Worm (Caenorhabditis elegans) whole organism, L4 larva: ENCODE measurements around the gene hip-1.

Experiments
- T20F7.1 ChIP-seq: fragments of 200-800 bp; sonication (Bioruptor generic); optimal IDR thresholded peaks from 2 replicates; lab custom pipeline; 2018; ENCODE audit warnings: mild to moderate bottlenecking, missing genetic modification characterization, missing compliant biosample characterization
- T26A8.4 ChIP-seq: fragments of 200-800 bp; sonication (Bioruptor generic); IDR thresholded peaks from 2 replicates; pipeline ENCODE4 v1.3.6; 2022; ENCODE audit warnings: missing genetic modification characterization, missing compliant biosample characterization
- Y105C5A.15 ChIP-seq: fragments of 200-800 bp; sonication (Bioruptor generic); IDR thresholded peaks from 2 replicates; pipeline ENCODE4 v1.3.6; 2022; ENCODE audit warnings: missing genetic modification characterization, missing compliant biosample characterization
- aha-1 ChIP-seq: fragments of 150-350 bp; peaks from one replicate; lab custom pipeline; 2014; ENCODE audit warnings: missing biosample characterization, missing genetic modification characterization
- aly-2 ChIP-seq: sonication (generic microtip); optimal IDR thresholded peaks from 2 replicates; lab custom pipeline; 2018; ENCODE audit warnings: missing biosample characterization, missing genetic modification characterization
- ceh-20 ChIP-seq: fragments of 200-800 bp; sonication (Bioruptor generic); IDR thresholded peaks from 2 replicates; pipeline ENCODE4 v1.3.6; 2022; ENCODE audit warnings: missing genetic modification reagents, missing genetic modification characterization, missing compliant biosample characterization
- ceh-32 ChIP-seq: sonication (generic microtip); optimal IDR thresholded peaks from 2 replicates; lab custom pipeline; 2016; ENCODE audit warnings: mild to moderate bottlenecking, missing genetic modification characterization, missing compliant biosample characterization; ENCODE audit not compliant: poor library complexity
- ceh-62 ChIP-seq: sonication (generic microtip); optimal IDR thresholded peaks from 2 replicates; lab custom pipeline; 2017; ENCODE audit warnings: missing biosample characterization, missing genetic modification characterization
- cey-2 ChIP-seq: sonication (generic microtip); optimal IDR thresholded peaks from 3 replicates; lab custom pipeline; 2017; ENCODE audit warnings: missing genetic modification characterization, mild to moderate bottlenecking, missing compliant biosample characterization, antibody characterized with exemption, borderline replicate concordance; ENCODE audit not compliant: insufficient read depth
- ctbp-1 ChIP-seq: fragments of 200-800 bp; sonication (Bioruptor generic); IDR thresholded peaks from 2 replicates; pipeline ENCODE4 v1.3.6; 2022; ENCODE audit warnings: missing genetic modification reagents, missing genetic modification characterization, missing compliant biosample characterization
- daf-16 ChIP-seq, 3 experiments: sonication (generic microtip); optimal IDR thresholded peaks; 2 replicates each; lab custom pipeline; 2016 to 2017; ENCODE audit warnings: missing genetic modification characterization in 3 of 3, missing genetic modification reagents in 3 of 3, mild to moderate bottlenecking in 2 of 3, missing compliant biosample characterization in 2 of 3, missing biosample characterization in 1 of 3, moderate library complexity in 1 of 3
- dmd-6 ChIP-seq: fragments of 200-800 bp; sonication (Bioruptor generic); IDR thresholded peaks from 2 replicates; pipeline ENCODE4 v1.3.6; 2022; ENCODE audit warnings: missing genetic modification reagents, missing genetic modification characterization, missing compliant biosample characterization
- dmd-8 ChIP-seq: fragments of 200-800 bp; sonication (Bioruptor generic); IDR thresholded peaks from 2 replicates; pipeline ENCODE4 v1.3.6; 2022; ENCODE audit warnings: missing genetic modification characterization, missing compliant biosample characterization
- dpl-1 ChIP-seq: fragments of 150-350 bp; optimal IDR thresholded peaks from 2 replicates; lab custom pipeline; 2014; ENCODE audit warnings: missing biosample characterization, missing genetic modification reagents, missing genetic modification characterization
- duxl-1 ChIP-seq: sonication (generic microtip); optimal IDR thresholded peaks from 2 replicates; lab custom pipeline; 2016; ENCODE audit warnings: mild to moderate bottlenecking, missing genetic modification characterization, moderate library complexity, missing compliant biosample characterization; ENCODE audit not compliant: poor library complexity
- fkh-10 ChIP-seq: fragments of 150-350 bp; optimal IDR thresholded peaks from 2 replicates; lab custom pipeline; 2014; ENCODE audit warnings: missing biosample characterization, missing genetic modification reagents, missing genetic modification characterization
- fos-1 ChIP-seq: fragments of 150-350 bp; optimal IDR thresholded peaks from 2 replicates; lab custom pipeline; 2014; ENCODE audit warnings: missing biosample characterization, missing genetic modification characterization
- lin-1 ChIP-seq: fragments of 200-800 bp; sonication (Bioruptor generic); IDR thresholded peaks from 2 replicates; pipeline ENCODE4 v1.3.6; 2022; ENCODE audit warnings: missing genetic modification reagents, missing genetic modification characterization, missing compliant biosample characterization
- lin-13 ChIP-seq: fragments of 150-350 bp; optimal IDR thresholded peaks from 2 replicates; lab custom pipeline; 2014; ENCODE audit warnings: missing biosample characterization, missing genetic modification reagents, missing genetic modification characterization
- lin-15B ChIP-seq: fragments of 150-350 bp; sonication (generic microtip); optimal IDR thresholded peaks from 3 replicates; lab custom pipeline; 2014; ENCODE audit warnings: missing biosample characterization, missing genetic modification characterization
- lir-3 ChIP-seq: sonication (generic microtip); optimal IDR thresholded peaks from 2 replicates; lab custom pipeline; 2016; ENCODE audit warnings: mild to moderate bottlenecking, missing genetic modification characterization, missing compliant biosample characterization
- lsy-2 ChIP-seq, 2 experiments: fragments of 150-350 bp in 1 of 2; sonication (generic microtip) in 1 of 2; optimal IDR thresholded peaks; 2 replicates each; lab custom pipeline; 2014 to 2017; ENCODE audit warnings: missing biosample characterization in 2 of 2, missing genetic modification characterization in 2 of 2
- mdl-1 ChIP-seq, 2 experiments: fragments of 150-350 bp in 1 of 2; sonication (generic microtip) in 1 of 2; optimal IDR thresholded peaks; 2 replicates each; lab custom pipeline; 2014 to 2017; ENCODE audit warnings: missing biosample characterization in 2 of 2, missing genetic modification characterization in 2 of 2
- mep-1 ChIP-seq: fragments of 150-350 bp; sonication (generic microtip); optimal IDR thresholded peaks from 3 replicates; lab custom pipeline; 2014; ENCODE audit warnings: missing biosample characterization, missing genetic modification characterization
- nhr-25 ChIP-seq: sonication (generic microtip); optimal IDR thresholded peaks from 2 replicates; lab custom pipeline; 2017; ENCODE audit warnings: missing genetic modification characterization, mild to moderate bottlenecking, missing compliant biosample characterization, antibody characterized with exemption, moderate library complexity, borderline replicate concordance; ENCODE audit not compliant: insufficient read depth
- nhr-28 ChIP-seq: fragments of 150-350 bp; optimal IDR thresholded peaks from 2 replicates; lab custom pipeline; 2014; ENCODE audit warnings: missing biosample characterization, missing genetic modification characterization
- nhr-41 ChIP-seq: fragments of 200-800 bp; sonication (Bioruptor generic); IDR thresholded peaks from 2 replicates; pipeline ENCODE4 v1.3.6; 2022; ENCODE audit warnings: missing genetic modification reagents, missing genetic modification characterization, missing compliant biosample characterization
- set-16 ChIP-seq: fragments of 200-800 bp; sonication (Bioruptor generic); IDR thresholded peaks from 2 replicates; pipeline ENCODE4 v1.3.6; 2022; ENCODE audit warnings: missing genetic modification reagents, missing genetic modification characterization, missing compliant biosample characterization
- snpc-1.2 ChIP-seq: fragments of 200-800 bp; sonication (Bioruptor generic); IDR thresholded peaks from 2 replicates; pipeline ENCODE4 v1.3.6; 2022; ENCODE audit warnings: missing genetic modification reagents, missing genetic modification characterization, missing compliant biosample characterization
- snpc-4 ChIP-seq: fragments of 150-350 bp; optimal IDR thresholded peaks from 2 replicates; lab custom pipeline; 2014; ENCODE audit warnings: missing biosample characterization, missing genetic modification characterization
- unc-62 ChIP-seq, 3 experiments: fragments of 150-350 bp in 1 of 3; sonication (generic microtip); optimal IDR thresholded peaks in 2 of 3; peaks in 1 of 3; 1 replicate in 1 of 3; 2 replicates in 2 of 3; lab custom pipeline; 2014 to 2017; ENCODE audit warnings: missing biosample characterization in 3 of 3, missing genetic modification characterization in 3 of 3, missing genetic modification reagents in 3 of 3, missing genotype in 1 of 3
- ztf-11 ChIP-seq: fragments of 150-350 bp; optimal IDR thresholded peaks from 2 replicates; lab custom pipeline; 2014; ENCODE audit warnings: missing biosample characterization, missing genetic modification characterization
- ztf-7 ChIP-seq: fragments of 150-350 bp; optimal IDR thresholded peaks from 2 replicates; lab custom pipeline; 2014; ENCODE audit warnings: missing biosample characterization, missing genetic modification characterization

The hip-1 gene

DNA sequence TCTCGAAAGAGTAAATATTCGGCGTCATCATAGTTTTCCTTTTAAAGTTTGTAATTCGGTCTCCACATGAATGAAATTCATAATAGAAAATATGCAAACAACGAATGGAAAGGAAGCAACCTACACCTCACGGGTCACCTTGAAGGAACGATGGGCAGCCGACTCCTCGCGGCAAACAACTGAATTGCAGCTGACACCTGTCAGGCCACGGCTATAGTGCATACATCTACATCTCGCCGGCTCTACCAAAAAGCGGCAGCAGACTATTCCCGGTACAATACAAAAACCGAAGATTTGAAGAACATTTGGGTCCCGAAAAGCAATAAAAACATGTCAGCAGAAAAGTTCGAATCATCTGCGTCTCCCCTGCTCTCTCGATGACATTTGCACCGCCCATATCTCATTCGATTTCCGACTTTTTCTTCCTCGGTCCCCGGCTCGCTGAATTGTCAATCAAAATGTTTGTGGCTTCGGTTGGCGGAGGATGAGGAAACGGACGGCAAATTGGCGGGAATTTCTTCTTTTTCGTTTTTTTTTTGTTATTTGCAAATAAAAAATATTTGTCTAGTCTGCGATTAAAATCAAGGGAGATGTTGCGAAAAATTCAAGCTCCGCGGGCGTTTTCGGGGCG lies 13.6 kb upstream of the hip-1 start:
- TF ChIP-seq ceh-20 (GFP tag; lab: Robert Waterston, UW), result 0 out of 2 replicates have a peak, but pooled peaks have one; percentile 13
- peak; percentile 35 for TF ChIP-seq fkh-10 (GFP tag; lab: Kevin White, UChicago)
- TF ChIP-seq daf-16 (GFP tag; optimal IDR thresholded peaks at IDR 0.05; lab: Kevin White, UChicago), result peak in 1 of 2 experiments; percentile 72
- no peak for TF ChIP-seq daf-16 (tag; optimal IDR thresholded peaks at IDR 0.05; lab: Kevin White, UChicago)
- no peak for TF ChIP-seq nhr-25 (tag; lab: Kevin White, UChicago)
- peak in 1 of 2 experiments; percentile 16 for TF ChIP-seq lsy-2 (tag; optimal IDR thresholded peaks at IDR 0.05; lab: Kevin White, UChicago)
- TF ChIP-seq set-16 (GFP tag; lab: Robert Waterston, UW), result 0 out of 2 replicates have a peak, but pooled peaks have one; percentile 8
- no peak for TF ChIP-seq nhr-41 (GFP tag; lab: Robert Waterston, UW)
- no peak for TF ChIP-seq lin-13 (GFP tag; lab: Kevin White, UChicago)
- peak in 1 of 2 experiments; percentile 53 for TF ChIP-seq unc-62 (GFP tag; optimal IDR thresholded peaks at IDR 0.05 in 1 of 2; lab: Kevin White, UChicago)
- no peak for TF ChIP-seq unc-62 (tag; optimal IDR thresholded peaks at IDR 0.05; lab: Kevin White, UChicago)
- TF ChIP-seq dmd-6 (GFP tag; lab: Robert Waterston, UW), result 0 out of 2 replicates have a peak, but pooled peaks have one; percentile 5
- TF ChIP-seq ctbp-1, result 0 out of 2 replicates have a peak, but pooled peaks have one; percentile 22
- TF ChIP-seq mep-1, result peak; percentile 38

DNA sequence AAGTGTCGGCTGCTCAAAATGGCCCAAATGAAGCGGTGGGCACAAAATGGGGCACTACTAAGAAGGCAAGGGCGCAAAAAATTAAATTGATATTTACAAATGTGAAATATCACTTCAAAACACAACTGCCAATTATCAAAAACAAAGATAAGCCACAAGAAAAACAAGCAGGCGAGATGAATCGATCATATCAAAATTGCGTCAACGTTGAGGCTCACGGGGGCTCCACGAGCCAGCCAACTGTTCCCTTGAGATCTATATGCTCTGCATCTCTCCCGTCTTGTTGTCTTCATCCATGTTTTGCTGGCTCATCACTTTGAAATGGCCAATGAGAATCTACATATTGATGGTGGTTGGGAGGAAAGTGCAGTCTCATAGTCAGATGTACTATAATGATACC lies 12.9 kb upstream of the hip-1 start:
- TF ChIP-seq daf-16 (GFP tag; optimal IDR thresholded peaks at IDR 0.05; lab: Kevin White, UChicago) (peak in 1 of 2 experiments; percentile 81), daf-16 (tag; optimal IDR thresholded peaks at IDR 0.05; lab: Kevin White, UChicago) (no peak), dpl-1 (GFP tag; lab: Kevin White, UChicago) (no peak), snpc-4 (peak; percentile 1), ceh-32 (tag; lab: Kevin White, UChicago) (no peak), duxl-1 (tag; lab: Kevin White, UChicago) (no peak), lin-13 (GFP tag; lab: Kevin White, UChicago) (no peak), mdl-1 (tag; optimal IDR thresholded peaks at IDR 0.05; lab: Kevin White, UChicago) (peak in 1 of 2 experiments; percentile 28), fkh-10 (GFP tag; lab: Kevin White, UChicago) (no peak)

- TF ChIP-seq fkh-10 (GFP tag; lab: Kevin White, UChicago) (peak; percentile 41), T20F7.1 (GFP tag; lab: Kevin White, UChicago) (no peak), lin-15B (no peak), nhr-25 (tag; lab: Kevin White, UChicago) (no peak), ctbp-1 (0 out of 2 replicates have a peak, but pooled peaks have one; percentile 42), Y105C5A.15 (GFP tag; lab: Robert Waterston, UW) (no peak)
Observed at ce11 chrIII:13633826-13634225, 11.5 kb upstream of the hip-1 start.

DNA sequence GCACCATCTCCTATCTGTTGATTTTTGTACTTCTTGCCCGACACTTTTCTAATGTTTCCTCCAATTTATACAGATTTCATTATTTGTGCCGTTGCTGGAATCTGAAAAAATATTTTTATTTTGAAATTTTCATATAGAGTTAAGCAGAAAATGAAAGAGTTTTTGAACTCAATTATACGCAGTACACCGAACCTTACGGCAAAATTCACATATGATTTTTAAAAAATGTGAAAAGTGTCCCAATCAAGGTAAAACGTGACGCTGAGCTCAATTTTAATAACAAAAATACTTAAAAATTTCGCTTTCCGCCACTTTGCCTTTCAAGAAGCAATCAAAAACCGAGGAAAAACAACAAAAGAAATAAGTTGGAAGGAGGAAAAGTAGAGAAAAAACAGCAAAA lies 8.4 kb upstream of the hip-1 start, which contains the start of gene arrd-17:
TSS of gene arrd-17 (minus strand) at position 101 of the 400 bp plus-strand sequence.
- TF ChIP-seq snpc-1.2 (GFP tag; lab: Robert Waterston, UW) (no peak), T26A8.4 (GFP tag; lab: Robert Waterston, UW) (no peak), fos-1 (no peak), unc-62 (GFP tag; optimal IDR thresholded peaks at IDR 0.05 in 1 of 2; lab: Kevin White, UChicago) (no peak), unc-62 (tag; optimal IDR thresholded peaks at IDR 0.05; lab: Kevin White, UChicago) (no peak), lin-1 (GFP tag; lab: Robert Waterston, UW) (no peak), aly-2 (tag; lab: Kevin White, UChicago) (no peak), lir-3 (tag; lab: Kevin White, UChicago) (no peak), mep-1 (no peak), dmd-8 (GFP tag; lab: Robert Waterston, UW) (no peak), cey-2 (no peak), ztf-11 (no peak), ztf-7 (tag; lab: Kevin White, UChicago) (no peak), ceh-62 (tag; lab: Kevin White, UChicago) (no peak), aha-1 (tag; lab: Kevin White, UChicago) (no peak), nhr-28 (no peak), set-16 (GFP tag; lab: Robert Waterston, UW) (no peak)
